Fruit fly (Drosophila melanogaster) whole organism, embryonic: ENCODE measurements around the gene CG32847.

Experiments
- Adf1 ChIP-seq: fragments of 200-800 bp; sonication (Bioruptor generic); IDR thresholded peaks from 2 replicates; pipeline ENCODE4 v1.3.6; 2022; ENCODE audit warnings: missing biosample characterization, missing genetic modification characterization
- Asciz ChIP-seq: fragments of 200-800 bp; sonication (Bioruptor generic); optimal IDR thresholded peaks from 2 replicates; lab custom pipeline; 2017; ENCODE audit warnings: missing biosample characterization, mild to moderate bottlenecking, missing genetic modification characterization, missing genetic modification reagents
- CG13775 ChIP-seq: fragments of 200-800 bp; sonication (Bioruptor generic); optimal IDR thresholded peaks from 3 replicates; lab custom pipeline; 2017; ENCODE audit warnings: missing biosample characterization, mild to moderate bottlenecking, missing genetic modification characterization
- CG14050 ChIP-seq: fragments of 200-800 bp; sonication (Bioruptor generic); IDR thresholded peaks from 3 replicates; pipeline ENCODE4 v1.3.6; 2022; ENCODE audit warnings: missing biosample characterization, missing genetic modification characterization
- CG14860 ChIP-seq: fragments of 200-800 bp; sonication (Bioruptor generic); IDR thresholded peaks from 3 replicates; pipeline ENCODE4 v1.3.6; 2022; ENCODE audit warnings: missing biosample characterization, missing genetic modification characterization; ENCODE audit not compliant: partially characterized antibody
- CG17359 ChIP-seq: fragments of 200-800 bp; sonication (Bioruptor generic); optimal IDR thresholded peaks from 3 replicates; lab custom pipeline; 2018; ENCODE audit warnings: missing biosample characterization, mild to moderate bottlenecking, missing genetic modification characterization, moderate library complexity
- CG18011 ChIP-seq: fragments of 200-800 bp; sonication (Bioruptor generic); optimal IDR thresholded peaks from 2 replicates; lab custom pipeline; 2017; ENCODE audit warnings: missing biosample characterization, missing genetic modification characterization, mild to moderate bottlenecking, moderate library complexity, missing genotype
- CG18764 ChIP-seq: fragments of 200-800 bp; sonication (Bioruptor generic); optimal IDR thresholded peaks from 3 replicates; lab custom pipeline; 2016; ENCODE audit warnings: missing biosample characterization, missing genetic modification characterization
- CG2199 ChIP-seq: fragments of 200-800 bp; sonication (Bioruptor generic); IDR thresholded peaks from 3 replicates; pipeline ENCODE4 v1.3.6; 2022; ENCODE audit warnings: missing biosample characterization, missing genetic modification characterization
- CG2678 ChIP-seq: fragments of 200-800 bp; sonication (Bioruptor generic); optimal IDR thresholded peaks from 3 replicates; lab custom pipeline; 2019; ENCODE audit warnings: missing biosample characterization, mild to moderate bottlenecking, missing genetic modification characterization, moderate library complexity
- CG31224 ChIP-seq: fragments of 200-800 bp; sonication (Bioruptor generic); IDR thresholded peaks from 2 replicates; pipeline ENCODE4 v1.3.6; 2022; ENCODE audit warnings: missing biosample characterization, missing genetic modification characterization
- CG32772 ChIP-seq: fragments of 200-800 bp; sonication (Bioruptor generic); IDR thresholded peaks from 2 replicates; pipeline ENCODE4 v1.3.6; 2022; ENCODE audit warnings: missing biosample characterization, missing genetic modification characterization
- CG4404 ChIP-seq: fragments of 200-800 bp; sonication (Bioruptor generic); IDR thresholded peaks from 2 replicates; pipeline ENCODE4 v1.3.6; 2022; ENCODE audit warnings: missing biosample characterization, missing genetic modification characterization
- CG6765 ChIP-seq: fragments of 200-800 bp; sonication (Bioruptor generic); optimal IDR thresholded peaks from 3 replicates; lab custom pipeline; 2017; ENCODE audit warnings: missing biosample characterization, mild to moderate bottlenecking, missing genetic modification characterization
- CG7556 ChIP-seq: fragments of 200-800 bp; sonication (Bioruptor generic); optimal IDR thresholded peaks from 2 replicates; lab custom pipeline; 2017; ENCODE audit warnings: missing biosample characterization, mild to moderate bottlenecking, missing genetic modification characterization
- CG8359 ChIP-seq: fragments of 200-800 bp; sonication (Bioruptor generic); optimal IDR thresholded peaks from 2 replicates; lab custom pipeline; 2017; ENCODE audit warnings: missing biosample characterization, mild to moderate bottlenecking, missing genetic modification characterization, borderline replicate concordance
- CG8478 ChIP-seq: fragments of >200 bp; optimal IDR thresholded peaks from 2 replicates; lab custom pipeline; 2018
- CrebB ChIP-seq: fragments of 200-800 bp; sonication (Bioruptor generic); optimal IDR thresholded peaks from 3 replicates; lab custom pipeline; 2018; ENCODE audit warnings: missing biosample characterization, mild to moderate bottlenecking, missing genetic modification characterization
- D19B ChIP-seq: fragments of 200-800 bp; sonication (Bioruptor generic); optimal IDR thresholded peaks from 2 replicates; lab custom pipeline; 2017; ENCODE audit warnings: missing biosample characterization, mild to moderate bottlenecking, missing genetic modification characterization
- Doc3 ChIP-seq: fragments of 200-800 bp; sonication (Bioruptor generic); IDR thresholded peaks from 3 replicates; pipeline ENCODE4 v1.3.6; 2022; ENCODE audit warnings: missing biosample characterization, missing genetic modification characterization; ENCODE audit not compliant: partially characterized antibody
- Fer1 ChIP-seq: fragments of 200-800 bp; sonication (Bioruptor generic); optimal IDR thresholded peaks from 2 replicates; lab custom pipeline; 2017; ENCODE audit warnings: missing biosample characterization, mild to moderate bottlenecking, missing genetic modification characterization
- Hand ChIP-seq: fragments of 200-800 bp; sonication (Bioruptor generic); optimal IDR thresholded peaks from 2 replicates; lab custom pipeline; 2017; ENCODE audit warnings: mild to moderate bottlenecking, missing biosample characterization, missing genetic modification reagents, missing genetic modification characterization
- Hmx ChIP-seq: fragments of 200-800 bp; sonication (Bioruptor generic); optimal IDR thresholded peaks from 2 replicates; lab custom pipeline; 2016; ENCODE audit warnings: missing biosample characterization, missing genetic modification characterization
- Kr ChIP-seq: fragments of 200-800 bp; sonication (Bioruptor generic); optimal IDR thresholded peaks from 2 replicates; lab custom pipeline; 2017; ENCODE audit warnings: missing biosample characterization, mild to moderate bottlenecking, missing genetic modification characterization
- Nf-YC ChIP-seq: fragments of 200-800 bp; optimal IDR thresholded peaks from 3 replicates; lab custom pipeline; 2019; ENCODE audit warnings: missing biosample characterization, mild to moderate bottlenecking, missing genetic modification characterization, moderate library complexity
- Six4 ChIP-seq: fragments of 200-800 bp; sonication (Bioruptor generic); optimal IDR thresholded peaks from 2 replicates; lab custom pipeline; 2016; ENCODE audit warnings: missing biosample characterization, missing genetic modification characterization
- Spps ChIP-seq: fragments of 200-800 bp; sonication (Bioruptor generic); optimal IDR thresholded peaks from 2 replicates; lab custom pipeline; 2018; ENCODE audit warnings: missing biosample characterization, mild to moderate bottlenecking, missing genetic modification characterization
- Trl ChIP-seq, 3 experiments: fragments of >200 bp in 2 of 3; fragments of 200-800 bp in 1 of 3; sonication (Bioruptor generic) in 1 of 3; optimal IDR thresholded peaks; 2 replicates in 1 of 3; 3 replicates in 2 of 3; lab custom pipeline; 2016 to 2017; ENCODE audit warnings: missing biosample characterization in 1 of 3, missing genetic modification characterization in 1 of 3
- az2 ChIP-seq: fragments of 200-800 bp; sonication (Bioruptor generic); optimal IDR thresholded peaks from 3 replicates; lab custom pipeline; 2016; ENCODE audit warnings: missing biosample characterization, missing genetic modification characterization
- bowl ChIP-seq: fragments of 200-800 bp; sonication (Bioruptor generic); IDR thresholded peaks from 2 replicates; pipeline ENCODE4 v1.3.6; 2022; ENCODE audit warnings: missing biosample characterization, missing genetic modification characterization
- caup ChIP-seq: fragments of 200-800 bp; sonication (Bioruptor generic); optimal IDR thresholded peaks from 3 replicates; lab custom pipeline; 2017; ENCODE audit warnings: missing biosample characterization, mild to moderate bottlenecking, missing genetic modification characterization, moderate library complexity; ENCODE audit not compliant: severe bottlenecking
- chinmo ChIP-seq: fragments of 200-800 bp; sonication (Bioruptor generic); IDR thresholded peaks from 4 replicates; pipeline ENCODE4 v1.3.6; 2022; ENCODE audit warnings: missing biosample characterization, missing genetic modification characterization; ENCODE audit not compliant: partially characterized antibody
- ci ChIP-seq: fragments of 200-800 bp; sonication (Bioruptor generic); IDR thresholded peaks from 3 replicates; pipeline ENCODE4 v1.3.6; 2022; ENCODE audit warnings: missing biosample characterization, missing genetic modification characterization
- fu2 ChIP-seq: fragments of 200-800 bp; sonication (Bioruptor generic); optimal IDR thresholded peaks from 2 replicates; lab custom pipeline; 2016; ENCODE audit warnings: missing biosample characterization, missing genetic modification characterization
- gro ChIP-seq: fragments of 200-800 bp; sonication (Bioruptor generic); optimal IDR thresholded peaks from 2 replicates; lab custom pipeline; 2016; ENCODE audit warnings: missing biosample characterization, missing genetic modification characterization
- jumu ChIP-seq: fragments of 200-800 bp; sonication (Bioruptor generic); optimal IDR thresholded peaks from 3 replicates; lab custom pipeline; 2016; ENCODE audit warnings: missing biosample characterization, missing genetic modification characterization
- lilli ChIP-seq: fragments of 200-800 bp; sonication (Bioruptor generic); optimal IDR thresholded peaks from 3 replicates; lab custom pipeline; 2016; ENCODE audit warnings: missing biosample characterization, missing genetic modification characterization
- luna ChIP-seq: fragments of 200-800 bp; sonication (Bioruptor generic); optimal IDR thresholded peaks from 2 replicates; lab custom pipeline; 2016; ENCODE audit warnings: missing biosample characterization, missing genetic modification characterization
- mld ChIP-seq: fragments of 200-800 bp; sonication (Bioruptor generic); IDR thresholded peaks from 3 replicates; pipeline ENCODE4 v1.3.6; 2022; ENCODE audit warnings: missing biosample characterization, missing genetic modification characterization; ENCODE audit not compliant: partially characterized antibody
- nom ChIP-seq: fragments of 200-800 bp; sonication (Bioruptor generic); optimal IDR thresholded peaks from 2 replicates; lab custom pipeline; 2017; ENCODE audit warnings: missing biosample characterization, missing genetic modification characterization, mild to moderate bottlenecking, moderate library complexity, missing genetic modification reagents
- phol ChIP-seq: fragments of 200-800 bp; sonication (Bioruptor generic); optimal IDR thresholded peaks from 3 replicates; lab custom pipeline; 2018; ENCODE audit warnings: missing biosample characterization, mild to moderate bottlenecking, missing genetic modification characterization, moderate library complexity
- prd ChIP-seq, 3 experiments: fragments of >200 bp in 2 of 3; fragments of 200-800 bp in 1 of 3; sonication (Bioruptor generic) in 1 of 3; optimal IDR thresholded peaks in 2 of 3; IDR thresholded peaks in 1 of 3; 2 replicates in 2 of 3; 3 replicates in 1 of 3; pipeline versions ENCODE4 v1.3.6 to Lab custom; 2017 to 2022; ENCODE audit warnings: missing biosample characterization in 1 of 3, missing genetic modification characterization in 1 of 3
- slp2 ChIP-seq: fragments of 200-800 bp; sonication (Bioruptor generic); optimal IDR thresholded peaks from 2 replicates; lab custom pipeline; 2016; ENCODE audit warnings: missing biosample characterization, missing genetic modification characterization
- sna ChIP-seq: fragments of 200-800 bp; sonication (Bioruptor generic); IDR thresholded peaks from 2 replicates; pipeline ENCODE4 v1.3.6; 2022; ENCODE audit warnings: missing biosample characterization, missing genetic modification characterization; ENCODE audit not compliant: partially characterized antibody
- ssp ChIP-seq: fragments of 200-800 bp; sonication (Bioruptor generic); IDR thresholded peaks from 2 replicates; pipeline ENCODE4 v1.3.6; 2022; ENCODE audit warnings: missing biosample characterization, missing genetic modification characterization
- vfl ChIP-seq: fragments of 200-800 bp; sonication (Bioruptor generic); optimal IDR thresholded peaks from 2 replicates; lab custom pipeline; 2016; ENCODE audit warnings: missing biosample characterization, missing genetic modification characterization
- wek ChIP-seq: fragments of 200-800 bp; sonication (Bioruptor generic); optimal IDR thresholded peaks from 3 replicates; lab custom pipeline; 2018; ENCODE audit warnings: missing biosample characterization, mild to moderate bottlenecking, missing genetic modification characterization, moderate library complexity

Gene CG32847

dm6 chr3L:15098659-15099512 lies 22.5 kb upstream of the CG32847 start (continued):
- peak; percentile 87 for TF ChIP-seq CG18764 (GFP tag; lab: Kevin White, UChicago)
- TF ChIP-seq luna (GFP tag; lab: Kevin White, UChicago): no peak
- TF ChIP-seq Hmx: no peak
- TF ChIP-seq CG8359: peak; percentile 61
- TF ChIP-seq Doc3 (GFP tag; lab: Robert Waterston, UW): no peak
- TF ChIP-seq lilli (GFP tag; lab: Kevin White, UChicago): peak; percentile 27
- no peak for TF ChIP-seq gro (GFP tag; lab: Kevin White, UChicago)
- TF ChIP-seq CG17359: peak; percentile 91
- peak; percentile 93 for TF ChIP-seq Spps (tag; lab: Kevin White, UChicago)
- peak; percentile 85 for TF ChIP-seq nom (GFP tag; lab: Kevin White, UChicago)
- peak; percentile 61; the same call in 2 of the 3 replicates for TF ChIP-seq CG14050 (GFP tag; lab: Robert Waterston, UW)
- TF ChIP-seq CG2678 (tag; lab: Kevin White, UChicago): peak; percentile 97
- TF ChIP-seq bowl (GFP tag; lab: Robert Waterston, UW): no peak
- TF ChIP-seq CG4404 (GFP tag; lab: Robert Waterston, UW): peak; percentile 37
- peak; percentile 60 for TF ChIP-seq ssp (GFP tag; lab: Robert Waterston, UW)
- TF ChIP-seq CG18011 (GFP tag; lab: Kevin White, UChicago): no peak
- peak; percentile 86 to 91 for TF ChIP-seq Trl (optimal IDR thresholded peaks at IDR 0.05; lab: Kevin White, UChicago)
- peak; percentile 69 for TF ChIP-seq Trl (GFP tag; optimal IDR thresholded peaks at IDR 0.05; lab: Kevin White, UChicago)
- TF ChIP-seq CG2199 (GFP tag; lab: Robert Waterston, UW): 0 out of 3 replicates have a peak, but pooled peaks have one; percentile 35
- 0 out of 4 replicates have a peak, but pooled peaks have one; percentile 20 for TF ChIP-seq chinmo (GFP tag; lab: Robert Waterston, UW)
- TF ChIP-seq CrebB (tag; lab: Kevin White, UChicago): peak; percentile 50
- TF ChIP-seq sna (GFP tag; lab: Robert Waterston, UW): peak; percentile 34
- no peak for TF ChIP-seq wek (GFP tag; lab: Kevin White, UChicago)
- no peak for TF ChIP-seq slp2
- TF ChIP-seq Hand: peak; percentile 77
- peak; percentile 75 for TF ChIP-seq CG13775 (GFP tag; lab: Kevin White, UChicago)
- no peak for TF ChIP-seq vfl
- TF ChIP-seq CG6765 (GFP tag; lab: Kevin White, UChicago): peak; percentile 88
- TF ChIP-seq ci: peak; percentile 59; the same call in 2 of the 3 replicates
- TF ChIP-seq mld (GFP tag; lab: Robert Waterston, UW): no peak
- no peak for TF ChIP-seq fu2
- TF ChIP-seq Six4: peak; percentile 87
- TF ChIP-seq Asciz (GFP tag; lab: Kevin White, UChicago): peak; percentile 84
- peak; percentile 3 for TF ChIP-seq jumu (GFP tag; lab: Kevin White, UChicago)
- TF ChIP-seq prd (optimal IDR thresholded peaks at IDR 0.05; lab: Kevin White, UChicago): no peak
- peak; percentile 80 for TF ChIP-seq prd (GFP tag; IDR thresholded peaks at IDR 0.05; lab: Robert Waterston, UW)
- peak; percentile 93 for TF ChIP-seq CG7556 (GFP tag; lab: Kevin White, UChicago)
- TF ChIP-seq CG32772: peak; percentile 71; the same call in 1 of the 2 replicates
- TF ChIP-seq Fer1 (GFP tag; lab: Kevin White, UChicago): peak; percentile 89
- TF ChIP-seq az2 (GFP tag; lab: Kevin White, UChicago): peak; percentile 80
- TF ChIP-seq Adf1 (GFP tag; lab: Robert Waterston, UW): no peak
- peak; percentile 52 for TF ChIP-seq D19B
- TF ChIP-seq Kr: no peak
- TF ChIP-seq CG14860 (GFP tag; lab: Robert Waterston, UW): no peak
- peak; percentile 95 for TF ChIP-seq phol
- no peak for TF ChIP-seq CG8478 (lab: Kevin White, UChicago)
- TF ChIP-seq CG31224 (GFP tag; lab: Robert Waterston, UW): peak; percentile 66; the same call in 1 of the 2 replicates
- peak; percentile 84 for TF ChIP-seq caup (GFP tag; lab: Kevin White, UChicago)
- peak; percentile 80 for TF ChIP-seq Nf-YC (tag; lab: Kevin White, UChicago)
